Fruit fly (Drosophila melanogaster) S2 (cell line): Measurements from ENCODE around the gene Ltn1.

Experiments used
- CG8478 ChIP-seq: fragments of >200 bp; optimal IDR thresholded peaks from 2 replicates; lab custom pipeline; 2018
- CTCF ChIP-seq, 2 experiments: fragments of >200 bp; optimal IDR thresholded peaks; 2 replicates each; lab custom pipeline; 2018

DNA sequence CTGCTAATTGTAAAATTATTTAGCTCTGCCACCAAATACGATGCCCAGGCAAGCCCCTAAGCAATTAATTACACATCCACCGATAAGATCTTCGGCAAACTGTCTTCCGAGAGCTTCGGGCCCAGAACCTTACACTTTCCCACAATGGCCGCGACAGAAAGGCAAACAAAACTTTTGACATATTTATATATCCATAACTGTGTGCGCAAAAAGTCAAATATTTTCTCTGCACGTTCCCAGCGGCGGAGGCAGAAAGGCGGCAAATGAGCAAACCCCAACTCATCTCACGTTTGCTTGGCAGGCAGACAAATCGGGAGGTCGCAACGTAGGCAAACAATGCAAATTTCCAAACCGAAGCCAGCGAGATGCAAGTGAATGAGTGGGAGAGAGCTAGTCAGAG is 7.1 kb upstream of the Ltn1 start:
- TF ChIP-seq CTCF (optimal IDR thresholded peaks at IDR 0.05; lab: Kevin White, UChicago) (no peak), CG8478 (lab: Kevin White, UChicago) (no peak)
